Worm (Caenorhabditis elegans) whole organism, young adult: Measurements from ENCODE around the gene F11A5.5.

Experiments
- B0261.1 ChIP-seq: sonication (generic microtip); optimal IDR thresholded peaks from 2 replicates; lab custom pipeline; 2016; ENCODE audit warnings: mild to moderate bottlenecking, missing genetic modification characterization, moderate library complexity, missing compliant biosample characterization
- C06A6.2 ChIP-seq: fragments of 200-800 bp; sonication (Bioruptor generic); conservative IDR thresholded peaks from 2 replicates; pipeline ENCODE4 v1.3.6; 2022; ENCODE audit warnings: missing genetic modification characterization, missing compliant biosample characterization
- C17E4.6 ChIP-seq: fragments of 200-800 bp; sonication (Bioruptor generic); IDR thresholded peaks from 2 replicates; pipeline ENCODE4 v1.3.6; 2022; ENCODE audit warnings: missing genetic modification reagents, missing genetic modification characterization, missing compliant biosample characterization
- F22D6.2 ChIP-seq: sonication (generic microtip); optimal IDR thresholded peaks from 2 replicates; lab custom pipeline; 2016; ENCODE audit warnings: mild to moderate bottlenecking, missing genetic modification characterization, missing compliant biosample characterization
- F23B12.7 ChIP-seq: sonication (generic microtip); optimal IDR thresholded peaks from 2 replicates; lab custom pipeline; 2017; ENCODE audit warnings: missing genetic modification characterization, mild to moderate bottlenecking, missing compliant biosample characterization, antibody characterized with exemption, moderate library complexity; ENCODE audit not compliant: insufficient read depth
- F33H1.4 ChIP-seq: fragments of 200-800 bp; sonication (Bioruptor generic); IDR thresholded peaks from 2 replicates; pipeline ENCODE4 v1.3.6; 2022; ENCODE audit warnings: missing genetic modification reagents, missing genetic modification characterization, missing compliant biosample characterization
- F37B4.10 ChIP-seq: fragments of 200-800 bp; sonication (Bioruptor generic); IDR thresholded peaks from 2 replicates; pipeline ENCODE4 v1.3.6; 2022; ENCODE audit warnings: missing genetic modification characterization, missing compliant biosample characterization
- F57A8.1 ChIP-seq: fragments of 200-800 bp; sonication (Bioruptor generic); optimal IDR thresholded peaks from 2 replicates; lab custom pipeline; 2018; ENCODE audit warnings: mild to moderate bottlenecking, missing genetic modification characterization, moderate library complexity, missing compliant biosample characterization
- F57C9.4 ChIP-seq: sonication (generic microtip); optimal IDR thresholded peaks from 2 replicates; lab custom pipeline; 2017; ENCODE audit warnings: mild to moderate bottlenecking, missing genetic modification characterization, missing compliant biosample characterization
- K11D2.4 ChIP-seq: fragments of 200-800 bp; sonication (Bioruptor generic); IDR thresholded peaks from 2 replicates; pipeline ENCODE4 v1.3.6; 2022; ENCODE audit warnings: missing genetic modification reagents, missing genetic modification characterization, missing compliant biosample characterization
- K12H6.12 ChIP-seq: fragments of 200-800 bp; sonication (Bioruptor generic); optimal IDR thresholded peaks from 2 replicates; lab custom pipeline; 2018; ENCODE audit warnings: mild to moderate bottlenecking, missing genetic modification characterization, missing compliant biosample characterization
- T07F8.4 ChIP-seq: sonication (generic microtip); optimal IDR thresholded peaks from 2 replicates; lab custom pipeline; 2016; ENCODE audit warnings: mild to moderate bottlenecking, missing genetic modification characterization, moderate library complexity, missing compliant biosample characterization
- Y53G8AR.9 ChIP-seq: fragments of 200-800 bp; sonication (Bioruptor generic); conservative IDR thresholded peaks from 2 replicates; pipeline ENCODE4 v1.3.6; 2022; ENCODE audit warnings: missing genetic modification reagents, missing genetic modification characterization, missing compliant biosample characterization
- Y95B8A.8 ChIP-seq: fragments of 200-800 bp; sonication (Bioruptor generic); IDR thresholded peaks from 2 replicates; pipeline ENCODE4 v1.3.6; 2022; ENCODE audit warnings: missing genetic modification reagents, missing genetic modification characterization, missing compliant biosample characterization
- aptf-2 ChIP-seq: fragments of 200-800 bp; sonication (Bioruptor generic); conservative IDR thresholded peaks from 2 replicates; pipeline ENCODE4 v1.3.6; 2022; ENCODE audit warnings: missing genetic modification reagents, missing genetic modification characterization, missing compliant biosample characterization
- aptf-3 ChIP-seq: fragments of 200-800 bp; sonication (Bioruptor generic); IDR thresholded peaks from 2 replicates; pipeline ENCODE4 v1.3.6; 2022; ENCODE audit warnings: missing genetic modification characterization, missing compliant biosample characterization
- attf-5 ChIP-seq: fragments of 200-800 bp; sonication (Bioruptor generic); optimal IDR thresholded peaks from 2 replicates; lab custom pipeline; 2018; ENCODE audit warnings: mild to moderate bottlenecking, missing genetic modification characterization, missing compliant biosample characterization
- ceh-58 ChIP-seq: fragments of 200-800 bp; sonication (Bioruptor generic); IDR thresholded peaks from 2 replicates; pipeline ENCODE4 v1.3.6; 2022; ENCODE audit warnings: missing genetic modification characterization, missing compliant biosample characterization
- efl-1 ChIP-seq: fragments of 150-350 bp; optimal IDR thresholded peaks from 2 replicates; lab custom pipeline; 2014; ENCODE audit warnings: missing biosample characterization, missing genetic modification reagents, missing genetic modification characterization
- egrh-3 ChIP-seq: fragments of 200-800 bp; sonication (Bioruptor generic); IDR thresholded peaks from 2 replicates; pipeline ENCODE4 v1.3.6; 2022; ENCODE audit warnings: missing genetic modification reagents, missing genetic modification characterization, missing compliant biosample characterization
- ekl-4 ChIP-seq: fragments of 200-800 bp; sonication (Bioruptor generic); IDR thresholded peaks from 2 replicates; pipeline ENCODE4 v1.3.6; 2022; ENCODE audit warnings: missing genetic modification reagents, missing genetic modification characterization, missing compliant biosample characterization
- ets-4 ChIP-seq: fragments of 200-800 bp; sonication (Bioruptor generic); optimal IDR thresholded peaks from 2 replicates; lab custom pipeline; 2018; ENCODE audit warnings: mild to moderate bottlenecking, missing genetic modification characterization, missing compliant biosample characterization
- fkh-3 ChIP-seq: sonication (generic microtip); optimal IDR thresholded peaks from 2 replicates; lab custom pipeline; 2016; ENCODE audit warnings: mild to moderate bottlenecking, missing genetic modification characterization, missing compliant biosample characterization
- gei-17 ChIP-seq: fragments of 200-800 bp; sonication (Bioruptor generic); optimal IDR thresholded peaks from 2 replicates; lab custom pipeline; 2018; ENCODE audit warnings: mild to moderate bottlenecking, missing genetic modification characterization, missing compliant biosample characterization
- hmg-20 ChIP-seq: fragments of 200-800 bp; sonication (Bioruptor generic); IDR thresholded peaks from 2 replicates; pipeline ENCODE4 v1.3.6; 2022; ENCODE audit warnings: missing genetic modification reagents, missing genetic modification characterization, missing compliant biosample characterization
- lin-26 ChIP-seq: fragments of 200-800 bp; sonication (Bioruptor generic); IDR thresholded peaks from 2 replicates; pipeline ENCODE4 v1.3.6; 2022; ENCODE audit warnings: missing genetic modification reagents, missing genetic modification characterization, missing compliant biosample characterization
- madf-10 ChIP-seq: sonication (generic microtip); optimal IDR thresholded peaks from 2 replicates; lab custom pipeline; 2016; ENCODE audit warnings: mild to moderate bottlenecking, missing genetic modification characterization, missing compliant biosample characterization
- madf-8 ChIP-seq: fragments of 200-800 bp; sonication (Bioruptor generic); conservative IDR thresholded peaks from 2 replicates; pipeline ENCODE4 v1.3.6; 2022; ENCODE audit warnings: missing genetic modification reagents, missing genetic modification characterization, missing compliant biosample characterization
- mel-28 ChIP-seq: sonication (generic microtip); optimal IDR thresholded peaks from 2 replicates; lab custom pipeline; 2016; ENCODE audit warnings: borderline replicate concordance, mild to moderate bottlenecking, missing genetic modification characterization, missing compliant biosample characterization
- mxl-1 ChIP-seq: sonication (generic microtip); optimal IDR thresholded peaks from 2 replicates; lab custom pipeline; 2016; ENCODE audit warnings: missing genetic modification characterization, missing compliant biosample characterization
- nfya-1 ChIP-seq: sonication (generic microtip); optimal IDR thresholded peaks from 2 replicates; lab custom pipeline; 2017; ENCODE audit warnings: antibody characterized with exemption, missing compliant biosample characterization, missing genetic modification characterization, borderline replicate concordance; ENCODE audit not compliant: insufficient read depth
- nhr-90 ChIP-seq: sonication (generic microtip); optimal IDR thresholded peaks from 2 replicates; lab custom pipeline; 2016; ENCODE audit warnings: missing genotype, mild to moderate bottlenecking, missing genetic modification characterization, missing compliant biosample characterization
- snpc-1.1 ChIP-seq: sonication (generic microtip); optimal IDR thresholded peaks from 2 replicates; lab custom pipeline; 2017; ENCODE audit warnings: missing genetic modification characterization, mild to moderate bottlenecking, missing compliant biosample characterization, antibody characterized with exemption, moderate library complexity, missing genotype, missing genetic modification reagents; ENCODE audit not compliant: insufficient read depth
- snpc-1.3 ChIP-seq: sonication (generic microtip); optimal IDR thresholded peaks from 2 replicates; lab custom pipeline; 2017; ENCODE audit warnings: missing genetic modification characterization, mild to moderate bottlenecking, missing compliant biosample characterization, antibody characterized with exemption, moderate library complexity, missing genotype, missing genetic modification reagents; ENCODE audit not compliant: insufficient read depth
- unc-62 ChIP-seq: fragments of 150-350 bp; optimal IDR thresholded peaks from 2 replicates; lab custom pipeline; 2014; ENCODE audit warnings: missing biosample characterization, missing genetic modification reagents, missing genetic modification characterization
- zim-3 ChIP-seq: sonication (generic microtip); optimal IDR thresholded peaks from 2 replicates; lab custom pipeline; 2017; ENCODE audit warnings: mild to moderate bottlenecking, missing genetic modification characterization, moderate library complexity, missing compliant biosample characterization
- ztf-22 ChIP-seq: fragments of 200-800 bp; sonication (Bioruptor generic); optimal IDR thresholded peaks from 2 replicates; lab custom pipeline; 2018; ENCODE audit warnings: mild to moderate bottlenecking, missing genetic modification characterization, moderate library complexity, missing compliant biosample characterization
- ztf-6 ChIP-seq: fragments of 200-800 bp; sonication (Bioruptor generic); IDR thresholded peaks from 2 replicates; pipeline ENCODE4 v1.3.6; 2022; ENCODE audit warnings: missing genetic modification reagents, missing genetic modification characterization, missing compliant biosample characterization

The F11A5.5 gene

DNA sequence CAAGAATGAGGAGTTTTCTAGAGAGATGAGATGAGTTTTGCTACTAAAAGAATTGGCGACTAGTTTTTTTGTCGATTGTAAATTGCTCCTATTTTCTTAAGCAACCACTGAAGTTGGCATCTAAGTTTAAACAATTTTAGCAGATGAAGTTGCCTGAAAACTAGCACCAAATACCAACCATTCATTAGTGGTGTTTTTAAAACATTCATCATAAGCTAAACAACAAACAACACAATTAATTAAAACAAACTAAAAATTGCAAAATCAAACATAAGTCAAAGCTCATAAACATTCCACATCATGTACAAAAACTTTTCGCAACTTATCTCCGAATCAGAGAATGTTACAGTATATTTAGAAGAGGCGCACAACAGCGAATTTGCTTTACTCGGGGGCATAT, 16.0 kb upstream of the F11A5.5 start, which contains the start of gene srz-13:
TSS of gene srz-13 (plus strand) at position 301 of the 400 bp plus-strand sequence.
- TF ChIP-seq F37B4.10 (no peak), efl-1 (GFP tag; lab: Kevin White, UChicago) (no peak), snpc-1.3 (no peak), Y95B8A.8 (GFP tag; lab: Robert Waterston, UW) (no peak), K11D2.4 (GFP tag; lab: Robert Waterston, UW) (no peak), nfya-1 (tag; lab: Kevin White, UChicago) (no peak), ets-4 (GFP tag; lab: Kevin White, UChicago) (no peak)

DNA sequence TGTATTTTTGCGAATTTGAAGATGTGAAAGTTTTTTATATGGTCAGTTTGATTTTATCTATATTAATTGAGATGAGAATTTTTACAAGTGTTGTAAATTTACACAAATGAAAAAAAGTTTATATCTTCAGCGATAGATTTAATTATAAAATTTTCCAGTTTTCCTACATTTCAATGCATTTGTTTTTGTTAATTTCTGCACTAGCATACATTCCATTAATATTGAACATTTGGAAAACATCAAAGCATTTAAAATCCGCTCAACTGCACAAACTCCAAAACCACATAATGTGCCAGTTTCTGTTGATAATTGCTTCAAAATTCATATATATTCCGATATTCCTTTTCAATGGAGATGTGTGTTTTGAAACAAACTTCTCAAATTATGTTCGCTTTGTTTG, 15.2 kb upstream of the F11A5.5 start, which contains the start of gene srh-277:
TSS of gene srh-277 (plus strand) at position 301 of the 400 bp plus-strand sequence.
- TF ChIP-seq F57A8.1 (GFP tag; lab: Kevin White, UChicago): no peak
- no peak for TF ChIP-seq C17E4.6
- TF ChIP-seq ztf-22 (GFP tag; lab: Kevin White, UChicago): no peak
- TF ChIP-seq lin-26 (GFP tag; lab: Robert Waterston, UW): no peak
- TF ChIP-seq nhr-90: no peak
- no peak for TF ChIP-seq F23B12.7 (tag; lab: Kevin White, UChicago)
- no peak for TF ChIP-seq fkh-3 (tag; lab: Kevin White, UChicago)
- no peak for TF ChIP-seq mxl-1 (tag; lab: Kevin White, UChicago)
- TF ChIP-seq gei-17 (GFP tag; lab: Kevin White, UChicago): no peak
- TF ChIP-seq mel-28 (tag; lab: Kevin White, UChicago): no peak
- TF ChIP-seq madf-8 (GFP tag; lab: Robert Waterston, UW): no peak
- no peak for TF ChIP-seq egrh-3 (GFP tag; lab: Robert Waterston, UW)
- no peak for TF ChIP-seq F22D6.2
- no peak for TF ChIP-seq Y53G8AR.9 (GFP tag; lab: Robert Waterston, UW)
- no peak for TF ChIP-seq ekl-4 (GFP tag; lab: Robert Waterston, UW)
- no peak for TF ChIP-seq ztf-6 (GFP tag; lab: Robert Waterston, UW)

DNA sequence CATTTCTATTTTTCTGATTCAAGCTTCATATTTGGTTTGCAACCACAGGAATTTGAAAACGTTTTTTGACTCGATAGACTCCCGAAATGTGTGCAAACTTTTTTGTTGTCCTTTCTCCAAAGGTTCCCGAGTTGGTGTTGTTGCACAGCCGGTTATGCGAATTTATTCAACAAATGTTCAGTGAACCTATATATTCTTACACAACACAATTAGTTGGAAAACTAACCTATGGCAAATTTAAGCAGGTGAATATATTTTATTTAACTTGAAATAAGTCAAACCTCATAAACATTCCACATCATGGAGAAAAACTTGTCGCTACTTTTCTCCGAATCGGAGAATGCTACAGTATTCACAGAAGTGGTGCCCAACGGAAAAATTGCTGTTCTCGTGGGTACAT, 14.8 kb upstream of the F11A5.5 start, which contains the start of gene srz-14:
TSS of gene srz-14 (plus strand) at position 301 of the 400 bp plus-strand sequence.
- TF ChIP-seq nhr-90 (no peak), hmg-20 (GFP tag; lab: Robert Waterston, UW) (no peak), K12H6.12 (tag; lab: Kevin White, UChicago) (no peak), madf-10 (tag; lab: Kevin White, UChicago) (no peak), F33H1.4 (no peak), aptf-2 (GFP tag; lab: Robert Waterston, UW) (no peak), F23B12.7 (tag; lab: Kevin White, UChicago) (no peak), ceh-58 (GFP tag; lab: Robert Waterston, UW) (no peak), attf-5 (GFP tag; lab: Kevin White, UChicago) (no peak), T07F8.4 (tag; lab: Kevin White, UChicago) (no peak), C06A6.2 (GFP tag; lab: Robert Waterston, UW) (no peak), zim-3 (tag; lab: Kevin White, UChicago) (no peak), F57C9.4 (tag; lab: Kevin White, UChicago) (no peak), aptf-3 (no peak), B0261.1 (no peak), snpc-1.1 (tag; lab: Kevin White, UChicago) (no peak), unc-62 (GFP tag; lab: Kevin White, UChicago) (no peak)
